Worm (Caenorhabditis elegans): ENCODE measurements around the gene ceh-82.
"Not testable (repeated sequence)": the region's sequence is repeated elsewhere in the genome, so short reads cannot be mapped to it uniquely, and the experiment has no call there.

The ceh-82 gene

ce11 chrII:1767458-1767857 lies 35.4 kb downstream of the ceh-82 start:
- TF ChIP-seq lin-35 (GFP tag; optimal IDR thresholded peaks at IDR 0.05): peak in 1 of 2 experiments; percentile 10
- peak; percentile 28 for TF ChIP-seq elt-2 (tag; optimal IDR thresholded peaks at IDR 0.05)
- not testable (repeated sequence) for TF ChIP-seq efl-1 (optimal IDR thresholded peaks at IDR 0.05)
- TF ChIP-seq efl-1 (GFP tag; optimal IDR thresholded peaks at IDR 0.05 in 1 of 2): peak in 1 of 2 experiments; percentile 43

- TF ChIP-seq pag-3 (tag; optimal IDR thresholded peaks at IDR 0.05; ENCODE audit: borderline replicate concordance, insufficient read depth); lin-14 (GFP tag; optimal IDR thresholded peaks at IDR 0.05); elt-3 (tag; optimal IDR thresholded peaks at IDR 0.05): not testable (repeated sequence)
These were observed 39.3 kb downstream of the ceh-82 start, which contains the start of gene math-26 for ce11 chrII:1771347-1771746. math-26 (plus strand) TSS chrII:1771647.

- TF ChIP-seq skn-1 (tag; optimal IDR thresholded peaks at IDR 0.05) (no peak), pqm-1 (tag; optimal IDR thresholded peaks at IDR 0.05) (no peak), egl-13 (tag; optimal IDR thresholded peaks at IDR 0.05) (no peak)
These were observed 39.8 kb downstream of the ceh-82 start, which contains the start of gene math-3 for ce11 chrII:1771785-1772184. math-3 (plus strand) TSS chrII:1772085.

- TF ChIP-seq nhr-71, egl-27, skn-1 (tag; optimal IDR thresholded peaks at IDR 0.05): not testable (repeated sequence)
These were observed 43.2 kb downstream of the ceh-82 start, which contains the start of gene F36H5.14 for ce11 chrII:1775234-1775633. F36H5.14 (plus strand) TSS chrII:1775534.

ce11 chrII:1782474-1782873 lies 50.4 kb downstream of the ceh-82 start, which contains the start of gene math-4:
math-4 (minus strand) TSS chrII:1782574.
- TF ChIP-seq efl-1 (optimal IDR thresholded peaks at IDR 0.05) (no peak), efl-1 (GFP tag; optimal IDR thresholded peaks at IDR 0.05 in 1 of 2) (peak in 1 of 2 experiments; percentile 84), mdl-1 (tag; optimal IDR thresholded peaks at IDR 0.05) (no peak)

All from whole organism, L1 larva.